Fruit fly (Drosophila melanogaster) whole organism, embryonic: Measurements from ENCODE around the gene UbcE2H.

Source experiments
- Abd-B ChIP-seq: fragments of 200-800 bp; sonication (Bioruptor generic); optimal IDR thresholded peaks from 2 replicates; lab custom pipeline; 2018; ENCODE audit warnings: missing biosample characterization, mild to moderate bottlenecking, missing genetic modification characterization, moderate library complexity
- Adf1 ChIP-seq: fragments of 200-800 bp; sonication (Bioruptor generic); IDR thresholded peaks from 2 replicates; pipeline ENCODE4 v1.3.6; 2022; ENCODE audit warnings: missing biosample characterization, missing genetic modification characterization
- Aef1 ChIP-seq: fragments of 200-800 bp; sonication (Bioruptor generic); IDR thresholded peaks from 3 replicates; pipeline ENCODE4 v1.3.6; 2022; ENCODE audit warnings: missing biosample characterization, missing genetic modification characterization
- Bdp1 ChIP-seq: fragments of 200-800 bp; sonication (Bioruptor generic); optimal IDR thresholded peaks from 3 replicates; lab custom pipeline; 2016; ENCODE audit warnings: missing biosample characterization, missing genetic modification characterization
- CG11085 ChIP-seq: fragments of 200-800 bp; sonication (Bioruptor generic); IDR thresholded peaks from 2 replicates; pipeline ENCODE4 v1.3.6; 2022; ENCODE audit warnings: missing biosample characterization, missing genetic modification characterization
- CG11456 ChIP-seq: fragments of 200-800 bp; sonication (Bioruptor generic); IDR thresholded peaks from 3 replicates; pipeline ENCODE4 v1.3.6; 2022; ENCODE audit warnings: missing biosample characterization, missing genetic modification characterization
- CG11696 ChIP-seq: fragments of 200-800 bp; sonication (Bioruptor generic); IDR thresholded peaks from 2 replicates; pipeline ENCODE4 v1.3.6; 2022; ENCODE audit warnings: missing biosample characterization, missing genetic modification characterization
- CG11723 ChIP-seq: fragments of 200-800 bp; sonication (Bioruptor generic); optimal IDR thresholded peaks from 2 replicates; lab custom pipeline; 2017; ENCODE audit warnings: missing biosample characterization, mild to moderate bottlenecking, missing genetic modification characterization
- CG12942 ChIP-seq: fragments of 200-800 bp; sonication (Bioruptor generic); optimal IDR thresholded peaks from 3 replicates; lab custom pipeline; 2016; ENCODE audit warnings: missing biosample characterization, missing genetic modification characterization
- CG15269 ChIP-seq: fragments of 200-800 bp; sonication (Bioruptor generic); optimal IDR thresholded peaks from 2 replicates; lab custom pipeline; 2018; ENCODE audit warnings: missing biosample characterization, mild to moderate bottlenecking, missing genetic modification characterization, moderate library complexity
- CG2116 ChIP-seq: fragments of 200-800 bp; sonication (Bioruptor generic); optimal IDR thresholded peaks from 3 replicates; lab custom pipeline; 2018; ENCODE audit warnings: missing biosample characterization, mild to moderate bottlenecking, missing genetic modification characterization
- CG2678 ChIP-seq: fragments of 200-800 bp; sonication (Bioruptor generic); optimal IDR thresholded peaks from 3 replicates; lab custom pipeline; 2019; ENCODE audit warnings: missing biosample characterization, mild to moderate bottlenecking, missing genetic modification characterization, moderate library complexity
- CG30403 ChIP-seq: fragments of 200-800 bp; sonication (Bioruptor generic); optimal IDR thresholded peaks from 3 replicates; lab custom pipeline; 2016; ENCODE audit warnings: missing biosample characterization, missing genetic modification characterization
- CG32767 ChIP-seq: fragments of 200-800 bp; sonication (Bioruptor generic); IDR thresholded peaks from 2 replicates; pipeline ENCODE4 v1.3.6; 2022; ENCODE audit warnings: missing biosample characterization, missing genetic modification characterization
- CG32772 ChIP-seq: fragments of 200-800 bp; sonication (Bioruptor generic); IDR thresholded peaks from 2 replicates; pipeline ENCODE4 v1.3.6; 2022; ENCODE audit warnings: missing biosample characterization, missing genetic modification characterization
- CG34376 ChIP-seq: fragments of 200-800 bp; sonication (Bioruptor generic); optimal IDR thresholded peaks from 2 replicates; lab custom pipeline; 2018; ENCODE audit warnings: missing biosample characterization, mild to moderate bottlenecking, missing genetic modification characterization
- CG6272 ChIP-seq: fragments of 200-800 bp; sonication (Bioruptor generic); IDR thresholded peaks from 2 replicates; pipeline ENCODE4 v1.3.6; 2022; ENCODE audit warnings: missing biosample characterization, missing genetic modification characterization
- CG8089 ChIP-seq: fragments of 200-800 bp; sonication (Bioruptor generic); optimal IDR thresholded peaks from 3 replicates; lab custom pipeline; 2016; ENCODE audit warnings: missing biosample characterization, missing genetic modification characterization
- CG9797 ChIP-seq: fragments of 200-800 bp; sonication (Bioruptor generic); optimal IDR thresholded peaks from 3 replicates; lab custom pipeline; 2018; ENCODE audit warnings: missing biosample characterization, mild to moderate bottlenecking, missing genetic modification characterization
- CG9876 ChIP-seq: fragments of 200-800 bp; sonication (Bioruptor generic); optimal IDR thresholded peaks from 2 replicates; lab custom pipeline; 2016; ENCODE audit warnings: missing biosample characterization, missing genetic modification characterization
- CG9932 ChIP-seq: fragments of 200-800 bp; sonication (Bioruptor generic); IDR thresholded peaks from 2 replicates; pipeline ENCODE4 v1.3.6; 2022; ENCODE audit warnings: missing biosample characterization, missing genetic modification characterization
- CHES-1-like ChIP-seq: fragments of 200-800 bp; sonication (Bioruptor generic); optimal IDR thresholded peaks from 2 replicates; lab custom pipeline; 2016; ENCODE audit warnings: missing biosample characterization, missing genetic modification characterization
- D19B ChIP-seq: fragments of 200-800 bp; sonication (Bioruptor generic); optimal IDR thresholded peaks from 2 replicates; lab custom pipeline; 2017; ENCODE audit warnings: missing biosample characterization, mild to moderate bottlenecking, missing genetic modification characterization
- Ets65A ChIP-seq: fragments of 200-800 bp; sonication (Bioruptor generic); peaks from one replicate; lab custom pipeline; 2016; ENCODE audit warnings: missing biosample characterization, missing genetic modification characterization
- Fer2 ChIP-seq: fragments of 200-800 bp; sonication (Bioruptor generic); optimal IDR thresholded peaks from 2 replicates; lab custom pipeline; 2018; ENCODE audit warnings: missing biosample characterization, mild to moderate bottlenecking, missing genetic modification characterization, moderate library complexity
- Hmx ChIP-seq: fragments of 200-800 bp; sonication (Bioruptor generic); optimal IDR thresholded peaks from 2 replicates; lab custom pipeline; 2016; ENCODE audit warnings: missing biosample characterization, missing genetic modification characterization
- Mad ChIP-seq: fragments of 200-800 bp; sonication (Bioruptor generic); optimal IDR thresholded peaks from 2 replicates; lab custom pipeline; 2016; ENCODE audit warnings: missing biosample characterization, missing genetic modification characterization
- Myb ChIP-seq: fragments of 200-800 bp; sonication (Bioruptor generic); optimal IDR thresholded peaks from 2 replicates; lab custom pipeline; 2016; ENCODE audit warnings: missing biosample characterization, missing genetic modification characterization
- Neu2 ChIP-seq: fragments of 200-800 bp; sonication (Bioruptor generic); optimal IDR thresholded peaks from 3 replicates; lab custom pipeline; 2016; ENCODE audit warnings: missing biosample characterization, missing genetic modification characterization, borderline replicate concordance
- Nf-YB ChIP-seq: fragments of 200-800 bp; sonication (Bioruptor generic); optimal IDR thresholded peaks from 3 replicates; lab custom pipeline; 2019; ENCODE audit warnings: missing biosample characterization, mild to moderate bottlenecking, missing genetic modification characterization, moderate library complexity
- Oaz ChIP-seq: fragments of 200-800 bp; sonication (Bioruptor generic); IDR thresholded peaks from 2 replicates; pipeline ENCODE4 v1.3.6; 2022; ENCODE audit warnings: missing biosample characterization, missing genetic modification characterization
- Opbp ChIP-seq: fragments of 200-800 bp; sonication (Bioruptor generic); IDR thresholded peaks from 3 replicates; pipeline ENCODE4 v1.3.6; 2022; ENCODE audit warnings: missing biosample characterization, missing genetic modification characterization; ENCODE audit not compliant: partially characterized antibody
- Sox102F ChIP-seq: fragments of 200-800 bp; sonication (Bioruptor generic); optimal IDR thresholded peaks from 2 replicates; lab custom pipeline; 2018; ENCODE audit warnings: missing biosample characterization, mild to moderate bottlenecking, missing genetic modification characterization, moderate library complexity
- Xbp1 ChIP-seq: fragments of 200-800 bp; sonication (Bioruptor generic); optimal IDR thresholded peaks from 3 replicates; lab custom pipeline; 2016; ENCODE audit warnings: missing biosample characterization, mild to moderate bottlenecking, missing genetic modification characterization
- ac ChIP-seq: fragments of 200-800 bp; sonication (Bioruptor generic); optimal IDR thresholded peaks from 3 replicates; lab custom pipeline; 2017; ENCODE audit warnings: missing biosample characterization, mild to moderate bottlenecking, missing genetic modification characterization
- bab2 ChIP-seq: fragments of 200-800 bp; sonication (Bioruptor generic); optimal IDR thresholded peaks from 2 replicates; lab custom pipeline; 2016; ENCODE audit warnings: missing biosample characterization, missing genetic modification characterization
- caup ChIP-seq: fragments of 200-800 bp; sonication (Bioruptor generic); optimal IDR thresholded peaks from 3 replicates; lab custom pipeline; 2017; ENCODE audit warnings: missing biosample characterization, mild to moderate bottlenecking, missing genetic modification characterization, moderate library complexity; ENCODE audit not compliant: severe bottlenecking
- crc ChIP-seq: fragments of 200-800 bp; sonication (Bioruptor generic); optimal IDR thresholded peaks from 2 replicates; lab custom pipeline; 2016; ENCODE audit warnings: missing biosample characterization, missing genetic modification characterization
- ems ChIP-seq: fragments of 200-800 bp; sonication (Bioruptor generic); optimal IDR thresholded peaks from 3 replicates; lab custom pipeline; 2016; ENCODE audit warnings: missing biosample characterization, missing genetic modification characterization
- fd64A ChIP-seq: fragments of 200-800 bp; sonication (Bioruptor generic); optimal IDR thresholded peaks from 3 replicates; lab custom pipeline; 2018; ENCODE audit warnings: missing biosample characterization, mild to moderate bottlenecking, missing genetic modification characterization
- fu2 ChIP-seq: fragments of 200-800 bp; sonication (Bioruptor generic); optimal IDR thresholded peaks from 2 replicates; lab custom pipeline; 2016; ENCODE audit warnings: missing biosample characterization, missing genetic modification characterization
- her ChIP-seq: fragments of 200-800 bp; sonication (Bioruptor generic); optimal IDR thresholded peaks from 2 replicates; lab custom pipeline; 2016; ENCODE audit warnings: missing biosample characterization, missing genetic modification characterization
- lola ChIP-seq, 3 experiments: fragments of >200 bp in 2 of 3; fragments of 200-800 bp in 1 of 3; sonication (Bioruptor generic) in 1 of 3; optimal IDR thresholded peaks; 2 replicates each; lab custom pipeline; 2017 to 2019; ENCODE audit warnings: missing biosample characterization in 3 of 3, missing genetic modification characterization in 3 of 3, mild to moderate bottlenecking in 1 of 3, moderate library complexity in 1 of 3
- mld ChIP-seq: fragments of 200-800 bp; sonication (Bioruptor generic); IDR thresholded peaks from 3 replicates; pipeline ENCODE4 v1.3.6; 2022; ENCODE audit warnings: missing biosample characterization, missing genetic modification characterization; ENCODE audit not compliant: partially characterized antibody
- nom ChIP-seq: fragments of 200-800 bp; sonication (Bioruptor generic); optimal IDR thresholded peaks from 2 replicates; lab custom pipeline; 2017; ENCODE audit warnings: missing biosample characterization, missing genetic modification characterization, mild to moderate bottlenecking, moderate library complexity, missing genetic modification reagents
- pita ChIP-seq: fragments of 200-800 bp; sonication (Bioruptor generic); optimal IDR thresholded peaks from 2 replicates; lab custom pipeline; 2017; ENCODE audit warnings: missing biosample characterization, mild to moderate bottlenecking, missing genetic modification characterization
- pzg ChIP-seq: fragments of 200-800 bp; sonication (Bioruptor generic); optimal IDR thresholded peaks from 3 replicates; lab custom pipeline; 2018; ENCODE audit warnings: missing biosample characterization, mild to moderate bottlenecking, missing genetic modification characterization, moderate library complexity
- rib ChIP-seq: fragments of 200-800 bp; sonication (Bioruptor generic); IDR thresholded peaks from 2 replicates; pipeline ENCODE4 v1.3.6; 2022; ENCODE audit warnings: missing biosample characterization, missing genetic modification characterization
- shn ChIP-seq: fragments of 200-800 bp; sonication (Bioruptor generic); optimal IDR thresholded peaks from 3 replicates; lab custom pipeline; 2016; ENCODE audit warnings: missing biosample characterization, missing genetic modification characterization
- sisA ChIP-seq: fragments of 200-800 bp; sonication (Bioruptor generic); IDR thresholded peaks from 2 replicates; pipeline ENCODE4 v1.3.6; 2022; ENCODE audit warnings: missing biosample characterization, missing genetic modification characterization
- wdn ChIP-seq: fragments of 200-800 bp; sonication (Bioruptor generic); IDR thresholded peaks from 2 replicates; pipeline ENCODE4 v1.3.6; 2022; ENCODE audit warnings: missing biosample characterization, missing genetic modification characterization
- zfh1 ChIP-seq: fragments of 200-800 bp; sonication (Bioruptor generic); IDR thresholded peaks from 3 replicates; pipeline ENCODE4 v1.3.6; 2022; ENCODE audit warnings: missing biosample characterization, missing genetic modification characterization

Gene UbcE2H

DNA sequence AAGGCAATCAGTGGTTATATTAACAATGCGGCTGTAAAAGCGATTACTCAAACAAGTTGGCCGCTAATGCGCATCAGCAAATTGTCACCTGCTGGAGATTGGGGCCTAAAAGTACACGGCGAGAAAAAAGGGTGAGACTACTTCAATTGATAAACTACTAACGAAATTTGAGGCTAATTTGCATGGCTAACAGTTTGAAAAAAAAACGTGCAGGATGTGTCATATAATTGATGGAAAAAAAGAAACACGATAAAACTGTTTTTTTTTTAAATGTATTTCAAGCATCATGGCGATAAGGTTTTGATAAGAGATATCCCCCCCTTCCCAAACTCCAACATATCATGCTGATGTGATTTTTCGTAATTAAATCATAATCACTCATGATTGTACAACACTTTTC is 18.9 kb upstream of the UbcE2H start (continued):
- TF ChIP-seq Opbp (GFP tag; lab: Robert Waterston, UW) (no peak), ems (no peak), Xbp1 (GFP tag; lab: Kevin White, UChicago) (peak; percentile 34), CG9876 (no peak), CHES-1-like (GFP tag; lab: Kevin White, UChicago) (no peak), Bdp1 (GFP tag; lab: Kevin White, UChicago) (no peak), Hmx (GFP tag; lab: Kevin White, UChicago) (no peak), CG11723 (GFP tag; lab: Kevin White, UChicago) (no peak), CG2678 (peak; percentile 57), Myb (GFP tag; lab: Kevin White, UChicago) (no peak), CG32767 (GFP tag; lab: Robert Waterston, UW) (no peak), CG15269 (tag; lab: Kevin White, UChicago) (peak; percentile 45), Ets65A (GFP tag; lab: Kevin White, UChicago) (peak; percentile 90), Fer2 (tag; lab: Kevin White, UChicago) (no peak), zfh1 (GFP tag; lab: Robert Waterston, UW) (no peak), CG6272 (GFP tag; lab: Robert Waterston, UW) (no peak), Oaz (0 out of 2 replicates have a peak, but pooled peaks have one; percentile 31), crc (no peak), fu2 (GFP tag; lab: Kevin White, UChicago) (peak; percentile 2), fd64A (no peak), nom (GFP tag; lab: Kevin White, UChicago) (no peak), wdn (GFP tag; lab: Robert Waterston, UW) (0 out of 2 replicates have a peak, but pooled peaks have one; percentile 22), Nf-YB (GFP tag; lab: Kevin White, UChicago) (no peak), shn (GFP tag; lab: Kevin White, UChicago) (no peak), Neu2 (GFP tag; lab: Kevin White, UChicago) (no peak), ac (no peak), caup (GFP tag; lab: Kevin White, UChicago) (peak; percentile 46), CG11696 (no peak), lola (GFP tag; optimal IDR thresholded peaks at IDR 0.05; lab: Kevin White, UChicago) (no peak), CG8089 (GFP tag; lab: Kevin White, UChicago) (no peak), D19B (peak; percentile 37), CG2116 (GFP tag; lab: Kevin White, UChicago) (no peak), mld (GFP tag; lab: Robert Waterston, UW) (no peak), pzg (GFP tag; lab: Kevin White, UChicago) (no peak), CG34376 (GFP tag; lab: Kevin White, UChicago) (peak; percentile 19), CG9797 (GFP tag; lab: Kevin White, UChicago) (no peak), bab2 (GFP tag; lab: Kevin White, UChicago) (peak; percentile 30), CG9932 (peak; percentile 52), CG30403 (GFP tag; lab: Kevin White, UChicago) (peak; percentile 30), CG32772 (no peak), CG12942 (GFP tag; lab: Kevin White, UChicago) (no peak), Adf1 (GFP tag; lab: Robert Waterston, UW) (peak; percentile 11; the same call in 1 of the 2 replicates), pita (GFP tag; lab: Kevin White, UChicago) (no peak), Mad (GFP tag; lab: Kevin White, UChicago) (no peak), sisA (GFP tag; lab: Robert Waterston, UW) (no peak), Sox102F (GFP tag; lab: Kevin White, UChicago) (peak; percentile 1), CG11456 (0 out of 3 replicates have a peak, but pooled peaks have one; percentile 51), her (GFP tag; lab: Kevin White, UChicago) (no peak), Abd-B (GFP tag; lab: Kevin White, UChicago) (peak; percentile 42), CG11085 (GFP tag; lab: Robert Waterston, UW) (no peak), Aef1 (GFP tag; lab: Robert Waterston, UW) (peak; percentile 41; the same call in 1 of the 3 replicates), rib (GFP tag; lab: Robert Waterston, UW) (no peak)
